Worm (Caenorhabditis elegans): ENCODE data around the gene W08A12.2.

- TF ChIP-seq ceh-82 (tag; optimal IDR thresholded peaks at IDR 0.05) (no peak), daf-8 (GFP tag; IDR thresholded peaks at IDR 0.05) (no peak), jun-1 (tag; optimal IDR thresholded peaks at IDR 0.05) (no peak), pqm-1 (tag; optimal IDR thresholded peaks at IDR 0.05) (no peak), ama-1 (optimal IDR thresholded peaks at IDR 0.05) (no peak)
Observed at ce11 chrV:3718507-3718906, 32.8 kb upstream of the W08A12.2 start.
